Fruit fly (Drosophila melanogaster): ENCODE results near the gene CG9109.

The CG9109 gene

DNA sequence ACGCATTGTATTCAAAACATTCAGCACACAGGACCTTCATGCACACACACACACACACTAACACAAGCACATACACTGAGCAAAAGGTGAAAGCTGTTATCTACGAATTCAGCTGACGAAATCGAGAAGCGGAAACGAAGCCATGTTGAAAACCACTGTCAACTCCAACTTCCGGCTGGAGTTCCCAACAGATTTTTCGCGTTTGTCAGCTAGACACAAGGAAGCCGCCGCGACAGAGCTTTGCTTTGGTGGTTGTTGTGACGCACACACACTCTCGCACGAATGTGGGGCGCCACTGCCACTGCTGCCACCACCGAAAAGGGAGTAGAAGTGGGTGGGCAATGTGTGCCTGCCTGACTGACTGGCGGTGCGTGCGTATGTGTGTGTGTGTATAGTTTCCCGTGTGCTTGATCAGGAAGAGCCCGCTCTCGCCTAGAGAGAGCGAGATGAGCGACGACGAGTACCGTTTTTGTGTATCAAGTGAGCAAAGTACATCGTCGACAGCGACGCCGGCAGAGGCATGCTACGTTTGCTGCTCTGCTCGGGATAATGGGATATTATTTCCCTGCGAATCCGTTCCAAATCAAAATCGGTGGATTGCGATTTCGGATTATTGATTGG lies 36.5 kb downstream of the CG9109 start (continued):
- TF ChIP-seq sim (GFP tag; IDR thresholded peaks at IDR 0.05) (no peak), CG18476 (GFP tag; optimal IDR thresholded peaks at IDR 0.05) (no peak), CG9437 (GFP tag; optimal IDR thresholded peaks at IDR 0.05) (peak; percentile 6), CG2116 (GFP tag; optimal IDR thresholded peaks at IDR 0.05) (peak; percentile 12), twi (tag; optimal IDR thresholded peaks at IDR 0.05) (peak; percentile 19), dpn (GFP tag; optimal IDR thresholded peaks at IDR 0.05) (peak in 1 of 2 experiments; percentile 14), eve (GFP tag; optimal IDR thresholded peaks at IDR 0.05) (no peak), grau (tag; optimal IDR thresholded peaks at IDR 0.05) (peak; percentile 34), unpg (GFP tag; optimal IDR thresholded peaks at IDR 0.05) (peak; percentile 51), CG14860 (GFP tag; IDR thresholded peaks at IDR 0.05; ENCODE audit: partially characterized antibody) (no peak), gem (tag; optimal IDR thresholded peaks at IDR 0.05) (no peak), row (GFP tag; IDR thresholded peaks at IDR 0.05) (no peak), ken (GFP tag; IDR thresholded peaks at IDR 0.05) (no peak), CG7786 (GFP tag; optimal IDR thresholded peaks at IDR 0.05) (no peak), BEAF-32 (GFP tag; optimal IDR thresholded peaks at IDR 0.05) (no peak), BtbVII (GFP tag; optimal IDR thresholded peaks at IDR 0.05) (peak; percentile 79), gce (GFP tag; IDR thresholded peaks at IDR 0.05) (peak; percentile 37; the same call in 1 of the 3 replicates), btn (GFP tag; optimal IDR thresholded peaks at IDR 0.05) (peak; percentile 15), CG17186 (GFP tag; optimal IDR thresholded peaks at IDR 0.05) (no peak), zen (tag; optimal IDR thresholded peaks at IDR 0.05) (no peak), Doc2 (GFP tag; IDR thresholded peaks at IDR 0.05) (no peak), CG9876 (GFP tag; optimal IDR thresholded peaks at IDR 0.05) (no peak), Lpt (GFP tag; optimal IDR thresholded peaks at IDR 0.05) (no peak), stwl (tag; optimal IDR thresholded peaks at IDR 0.05) (no peak), CG13894 (tag; optimal IDR thresholded peaks at IDR 0.05) (peak; percentile 42), Gsc (GFP tag; IDR thresholded peaks at IDR 0.05) (no peak), dan (GFP tag; IDR thresholded peaks at IDR 0.05) (no peak), CG18764 (GFP tag; optimal IDR thresholded peaks at IDR 0.05) (no peak), CG8924 (tag; optimal IDR thresholded peaks at IDR 0.05) (peak; percentile 43), Sry-δ (GFP tag; optimal IDR thresholded peaks at IDR 0.05) (no peak), D19A (tag; optimal IDR thresholded peaks at IDR 0.05) (peak; percentile 34), CG4854 (GFP tag; optimal IDR thresholded peaks at IDR 0.05) (no peak), ab (GFP tag; optimal IDR thresholded peaks at IDR 0.05) (no peak), ara (GFP tag; IDR thresholded peaks at IDR 0.05) (no peak), jumu (GFP tag; optimal IDR thresholded peaks at IDR 0.05) (no peak), en (GFP tag; optimal IDR thresholded peaks at IDR 0.05) (peak; percentile 13), pum (GFP tag; optimal IDR thresholded peaks at IDR 0.05) (no peak), dm (GFP tag; optimal IDR thresholded peaks at IDR 0.05) (no peak), sens-2 (GFP tag; IDR thresholded peaks at IDR 0.05) (no peak), CG8359 (GFP tag; optimal IDR thresholded peaks at IDR 0.05; ENCODE audit: borderline replicate concordance) (peak; percentile 73), kay (GFP tag; optimal IDR thresholded peaks at IDR 0.05) (no peak), cad (GFP tag; optimal IDR thresholded peaks at IDR 0.05) (no peak), CG18262 (tag; optimal IDR thresholded peaks at IDR 0.05) (peak; percentile 46), E2f1 (GFP tag; IDR thresholded peaks at IDR 0.05) (no peak), klu (GFP tag; IDR thresholded peaks at IDR 0.05) (no peak), MESR4 (GFP tag; optimal IDR thresholded peaks at IDR 0.05) (no peak), kah (GFP tag; optimal IDR thresholded peaks at IDR 0.05) (peak; percentile 90), CG18619 (GFP tag; optimal IDR thresholded peaks at IDR 0.05) (peak; percentile 57), org-1 (GFP tag; optimal IDR thresholded peaks at IDR 0.05) (peak; percentile 50), MBD-R2 (GFP tag; IDR thresholded peaks at IDR 0.05) (no peak), Blimp-1 (GFP tag; optimal IDR thresholded peaks at IDR 0.05) (no peak)
